Worm (Caenorhabditis elegans): ENCODE data around the gene pad-2.
A peak's percentile ranks its signal among the peaks of the same experiment; 100 is the strongest.
"Not testable (repeated sequence)": the region's sequence is repeated elsewhere in the genome, so short reads cannot be mapped to it uniquely, and the experiment has no call there.

Gene pad-2

ce11 chrIII:10318755-10319154 lies 39.8 kb downstream of the pad-2 start, which contains the start of gene unc-69 (continued):
- TF ChIP-seq madf-8 (GFP tag; conservative IDR thresholded peaks at IDR 0.05) (no peak), lag-1 (GFP tag; IDR thresholded peaks at IDR 0.05) (no peak), dox-1 (GFP tag; IDR thresholded peaks at IDR 0.05) (0 out of 2 replicates have a peak, but pooled peaks have one; percentile 24), lin-35 (GFP tag; optimal IDR thresholded peaks at IDR 0.05) (peak in 1 of 3 experiments; percentile 26), ztf-18 (tag; optimal IDR thresholded peaks at IDR 0.05) (peak; percentile 33), sea-2 (GFP tag; IDR thresholded peaks at IDR 0.05) (no peak)

- TF ChIP-seq F37B4.10 (GFP tag; IDR thresholded peaks at IDR 0.05) (0 out of 2 replicates have a peak, but pooled peaks have one; percentile 58), madf-6 (GFP tag; IDR thresholded peaks at IDR 0.05) (peak; percentile 88), pbrm-1 (GFP tag; IDR thresholded peaks at IDR 0.05) (peak; percentile 64; the same call in 1 of the 2 replicates), rcor-1 (GFP tag; IDR thresholded peaks at IDR 0.05) (peak; percentile 70), mcd-1 (GFP tag; IDR thresholded peaks at IDR 0.05) (peak; percentile 76), Y67H2A.10 (GFP tag; conservative IDR thresholded peaks at IDR 0.05) (0 out of 2 replicates have a peak, but pooled peaks have one; percentile 31), snpc-3.4 (tag; optimal IDR thresholded peaks at IDR 0.05) (peak; percentile 41), bed-2 (GFP tag; IDR thresholded peaks at IDR 0.05) (0 out of 2 replicates have a peak, but pooled peaks have one; percentile 7), lin-54 (GFP tag; optimal IDR thresholded peaks at IDR 0.05) (peak; percentile 37), lir-1 (GFP tag; conservative IDR thresholded peaks at IDR 0.05) (0 out of 2 replicates have a peak, but pooled peaks have one; percentile 44), hsf-1 (GFP tag; IDR thresholded peaks at IDR 0.05) (peak; percentile 67), egl-44 (GFP tag; IDR thresholded peaks at IDR 0.05) (0 out of 2 replicates have a peak, but pooled peaks have one; percentile 12), lin-26 (GFP tag; IDR thresholded peaks at IDR 0.05) (0 out of 2 replicates have a peak, but pooled peaks have one; percentile 25), hmg-1.2 (GFP tag; IDR thresholded peaks at IDR 0.05) (peak; percentile 49), xnd-1 (tag; optimal IDR thresholded peaks at IDR 0.05) (peak; percentile 44), F49E8.2 (tag; optimal IDR thresholded peaks at IDR 0.05; ENCODE audit: insufficient read depth) (peak; percentile 15), Y56A3A.18 (GFP tag; IDR thresholded peaks at IDR 0.05) (0 out of 2 replicates have a peak, but pooled peaks have one; percentile 24), ceh-100 (GFP tag; IDR thresholded peaks at IDR 0.05) (peak; percentile 88), dox-1 (GFP tag; IDR thresholded peaks at IDR 0.05) (peak; percentile 80), D2030.7 (GFP tag; IDR thresholded peaks at IDR 0.05) (peak; percentile 95), ztf-18 (tag; optimal IDR thresholded peaks at IDR 0.05) (peak; percentile 67), Y95B8A.8 (GFP tag; IDR thresholded peaks at IDR 0.05) (peak; percentile 69; the same call in 1 of the 2 replicates), B0019.2 (GFP tag; conservative IDR thresholded peaks at IDR 0.05) (peak; percentile 38), nfyb-1 (GFP tag; IDR thresholded peaks at IDR 0.05) (peak; percentile 50; the same call in 1 of the 2 replicates), tbp1 (GFP tag; optimal IDR thresholded peaks at IDR 0.05) (peak; percentile 6), Y79H2A.3 (GFP tag; conservative IDR thresholded peaks at IDR 0.05) (peak; percentile 41; the same call in 1 of the 2 replicates), egrh-3 (GFP tag; IDR thresholded peaks at IDR 0.05) (peak; percentile 59), lsl-1 (GFP tag; optimal IDR thresholded peaks at IDR 0.05) (peak; percentile 85), madf-3 (GFP tag; IDR thresholded peaks at IDR 0.05) (0 out of 2 replicates have a peak, but pooled peaks have one; percentile 10), F33H1.4 (GFP tag; IDR thresholded peaks at IDR 0.05) (peak; percentile 56), B0336.3 (GFP tag; IDR thresholded peaks at IDR 0.05) (0 out of 2 replicates have a peak, but pooled peaks have one; percentile 9), ceh-91 (GFP tag; IDR thresholded peaks at IDR 0.05) (peak; percentile 75), snpc-4 (tag; optimal IDR thresholded peaks at IDR 0.05) (peak in 1 of 4 experiments; percentile 15), ztf-28 (GFP tag; IDR thresholded peaks at IDR 0.05) (peak; percentile 60; the same call in 1 of the 2 replicates), madf-8 (GFP tag; conservative IDR thresholded peaks at IDR 0.05) (peak; percentile 38)
- not testable (repeated sequence) for TF ChIP-seq snpc-4 (GFP tag; optimal IDR thresholded peaks at IDR 0.05)
Observed at ce11 chrIII:10320228-10320705, 41.3 kb downstream of the pad-2 start.

Data from whole organism, young adult.